Worm (Caenorhabditis elegans) whole organism, L1 larva: Measurements from ENCODE around the gene ZK1290.7.

Source experiments
- C16A3.4 ChIP-seq: fragments of 150-350 bp; optimal IDR thresholded peaks from 2 replicates; lab custom pipeline; 2014; ENCODE audit warnings: missing biosample characterization, missing genetic modification characterization
- C34B4.2 ChIP-seq: sonication (generic microtip); optimal IDR thresholded peaks from 2 replicates; lab custom pipeline; 2017; ENCODE audit warnings: mild to moderate bottlenecking, missing genetic modification characterization, missing compliant biosample characterization
- aha-1 ChIP-seq: fragments of 150-350 bp; optimal IDR thresholded peaks from 2 replicates; lab custom pipeline; 2014; ENCODE audit warnings: missing biosample characterization, missing genetic modification characterization
- alr-1 ChIP-seq: fragments of 200-800 bp; sonication (Bioruptor generic); optimal IDR thresholded peaks from 2 replicates; lab custom pipeline; 2018; ENCODE audit warnings: borderline replicate concordance, mild to moderate bottlenecking, missing genetic modification characterization, missing compliant biosample characterization
- aly-2 ChIP-seq: fragments of 150-350 bp; optimal IDR thresholded peaks from 2 replicates; lab custom pipeline; 2014; ENCODE audit warnings: missing biosample characterization, missing genetic modification characterization
- blmp-1 ChIP-seq: fragments of 150-350 bp; optimal IDR thresholded peaks from 2 replicates; lab custom pipeline; 2014; ENCODE audit warnings: missing biosample characterization, missing genetic modification characterization
- ceh-63 ChIP-seq: fragments of 200-800 bp; sonication (Bioruptor generic); optimal IDR thresholded peaks from 2 replicates; lab custom pipeline; 2018; ENCODE audit warnings: mild to moderate bottlenecking, missing genetic modification characterization, missing compliant biosample characterization
- ceh-90 ChIP-seq: sonication (generic microtip); optimal IDR thresholded peaks from 2 replicates; lab custom pipeline; 2016; ENCODE audit warnings: missing genetic modification characterization, missing compliant biosample characterization
- ces-1 ChIP-seq: fragments of 150-350 bp; optimal IDR thresholded peaks from 2 replicates; lab custom pipeline; 2014; ENCODE audit warnings: missing biosample characterization, missing genetic modification reagents, missing genetic modification characterization
- efl-1 ChIP-seq, 4 experiments: fragments of 150-350 bp; optimal IDR thresholded peaks in 3 of 4; peaks in 1 of 4; 1 replicate in 1 of 4; 2 replicates in 3 of 4; lab custom pipeline; 2014; ENCODE audit warnings: missing biosample characterization in 2 of 4, missing genetic modification characterization in 2 of 4, missing genetic modification reagents in 2 of 4
- egl-27 ChIP-seq, 2 experiments: fragments of 150-350 bp in 1 of 2; sonication (generic microtip); optimal IDR thresholded peaks; 3 replicates each; lab custom pipeline; 2017 to 2018; ENCODE audit warnings: missing biosample characterization in 2 of 2, missing genetic modification characterization in 2 of 2, missing genetic modification reagents in 2 of 2
- elt-3 ChIP-seq, 6 experiments: fragments of 150-350 bp in 1 of 6; sonication (generic microtip); optimal IDR thresholded peaks; 2 replicates each; lab custom pipeline; 2017 to 2018; ENCODE audit warnings: missing biosample characterization in 6 of 6, missing genetic modification characterization in 6 of 6, inconsistent platforms in 1 of 6
- fkh-4 ChIP-seq: sonication (generic microtip); optimal IDR thresholded peaks from 2 replicates; lab custom pipeline; 2016; ENCODE audit warnings: missing compliant biosample characterization, missing genetic modification characterization, borderline replicate concordance
- fos-1 ChIP-seq: fragments of 150-350 bp; optimal IDR thresholded peaks from 2 replicates; lab custom pipeline; 2014; ENCODE audit warnings: missing biosample characterization, missing genetic modification characterization
- grh-1 ChIP-seq: fragments of 200-800 bp; sonication (Bioruptor generic); IDR thresholded peaks from 2 replicates; pipeline ENCODE4 v1.3.6; 2022; ENCODE audit warnings: missing genetic modification reagents, missing genetic modification characterization, missing compliant biosample characterization
- hlh-17 ChIP-seq: fragments of 200-800 bp; sonication (Bioruptor generic); optimal IDR thresholded peaks from 2 replicates; lab custom pipeline; 2018; ENCODE audit warnings: missing genetic modification characterization, mild to moderate bottlenecking, missing compliant biosample characterization, moderate library complexity, borderline replicate concordance
- isw-1 ChIP-seq: fragments of 200-800 bp; sonication (Bioruptor generic); IDR thresholded peaks from 2 replicates; pipeline ENCODE4 v1.3.6; 2022; ENCODE audit warnings: missing genetic modification characterization, missing compliant biosample characterization
- jun-1 ChIP-seq: fragments of 150-350 bp; optimal IDR thresholded peaks from 2 replicates; lab custom pipeline; 2014; ENCODE audit warnings: missing biosample characterization, missing genetic modification reagents, missing genetic modification characterization
- lin-15B ChIP-seq: fragments of 150-350 bp; sonication (generic microtip); optimal IDR thresholded peaks from 3 replicates; lab custom pipeline; 2014; ENCODE audit warnings: missing biosample characterization, missing genetic modification characterization
- lin-39 ChIP-seq: fragments of 150-350 bp; optimal IDR thresholded peaks from 2 replicates; lab custom pipeline; 2014; ENCODE audit warnings: missing biosample characterization, missing genetic modification reagents, missing genetic modification characterization
- lir-3 ChIP-seq: sonication (generic microtip); optimal IDR thresholded peaks from 2 replicates; lab custom pipeline; 2016; ENCODE audit warnings: mild to moderate bottlenecking, missing genetic modification characterization, moderate library complexity, missing compliant biosample characterization; ENCODE audit not compliant: poor library complexity
- mab-9 ChIP-seq: fragments of 200-800 bp; sonication (Bioruptor generic); IDR thresholded peaks from 2 replicates; pipeline ENCODE4 v1.3.6; 2022; ENCODE audit warnings: missing genetic modification reagents, missing genetic modification characterization, missing compliant biosample characterization
- mef-2 ChIP-seq: fragments of 150-350 bp; optimal IDR thresholded peaks from 2 replicates; lab custom pipeline; 2014; ENCODE audit warnings: missing biosample characterization, missing genetic modification characterization
- mep-1 ChIP-seq: fragments of 150-350 bp; optimal IDR thresholded peaks from 2 replicates; lab custom pipeline; 2014; ENCODE audit warnings: missing biosample characterization, missing genetic modification characterization
- nhr-12 ChIP-seq: sonication (generic microtip); optimal IDR thresholded peaks from 2 replicates; lab custom pipeline; 2017; ENCODE audit warnings: missing biosample characterization, missing genetic modification characterization
- nhr-19 ChIP-seq: fragments of 200-800 bp; sonication (Bioruptor generic); conservative IDR thresholded peaks from 2 replicates; pipeline ENCODE4 v1.3.6; 2022; ENCODE audit warnings: missing genetic modification characterization, missing compliant biosample characterization
- nhr-20 ChIP-seq: sonication (generic microtip); optimal IDR thresholded peaks from 2 replicates; lab custom pipeline; 2016; ENCODE audit warnings: mild to moderate bottlenecking, missing genetic modification characterization, missing compliant biosample characterization
- nhr-28 ChIP-seq: fragments of 150-350 bp; optimal IDR thresholded peaks from 2 replicates; lab custom pipeline; 2014; ENCODE audit warnings: missing biosample characterization, missing genetic modification characterization
- nhr-47 ChIP-seq: sonication (generic microtip); optimal IDR thresholded peaks from 2 replicates; lab custom pipeline; 2016; ENCODE audit warnings: mild to moderate bottlenecking, missing genetic modification characterization, moderate library complexity, missing compliant biosample characterization
- nhr-77 ChIP-seq: fragments of 150-350 bp; optimal IDR thresholded peaks from 2 replicates; lab custom pipeline; 2014; ENCODE audit warnings: missing biosample characterization, missing genetic modification characterization
- nhr-90 ChIP-seq: sonication (generic microtip); optimal IDR thresholded peaks from 2 replicates; lab custom pipeline; 2016; ENCODE audit warnings: mild to moderate bottlenecking, missing genetic modification characterization, missing compliant biosample characterization; ENCODE audit not compliant: poor library complexity
- pag-3 ChIP-seq: sonication (generic microtip); optimal IDR thresholded peaks from 2 replicates; lab custom pipeline; 2017; ENCODE audit warnings: missing genetic modification characterization, mild to moderate bottlenecking, missing compliant biosample characterization, antibody characterized with exemption, borderline replicate concordance; ENCODE audit not compliant: insufficient read depth
- pax-3 ChIP-seq: fragments of 200-800 bp; sonication (Bioruptor generic); optimal IDR thresholded peaks from 2 replicates; lab custom pipeline; 2018; ENCODE audit warnings: mild to moderate bottlenecking, missing genetic modification characterization, moderate library complexity, missing compliant biosample characterization
- pqm-1 ChIP-seq: sonication (generic microtip); optimal IDR thresholded peaks from 3 replicates; lab custom pipeline; 2017; ENCODE audit warnings: missing biosample characterization, missing genetic modification characterization
- skn-1 ChIP-seq: fragments of 150-350 bp; optimal IDR thresholded peaks from 2 replicates; lab custom pipeline; 2014; ENCODE audit warnings: missing biosample characterization, missing genetic modification characterization
- snpc-4 ChIP-seq: fragments of 150-350 bp; optimal IDR thresholded peaks from 2 replicates; lab custom pipeline; 2014; ENCODE audit warnings: missing biosample characterization, missing genetic modification characterization
- sox-4 ChIP-seq: sonication (generic microtip); optimal IDR thresholded peaks from 2 replicates; lab custom pipeline; 2016; ENCODE audit warnings: missing genetic modification characterization, missing compliant biosample characterization
- sptf-1 ChIP-seq: fragments of 150-350 bp; optimal IDR thresholded peaks from 2 replicates; lab custom pipeline; 2014; ENCODE audit warnings: missing biosample characterization, missing genetic modification characterization
- sup-37 ChIP-seq: fragments of 200-800 bp; sonication (Bioruptor generic); optimal IDR thresholded peaks from 2 replicates; lab custom pipeline; 2018; ENCODE audit warnings: mild to moderate bottlenecking, missing genetic modification characterization, missing compliant biosample characterization
- tlp-1 ChIP-seq: fragments of 150-350 bp; optimal IDR thresholded peaks from 2 replicates; lab custom pipeline; 2014; ENCODE audit warnings: missing biosample characterization, missing genetic modification characterization
- unc-130 ChIP-seq: fragments of 150-350 bp; optimal IDR thresholded peaks from 2 replicates; lab custom pipeline; 2017; ENCODE audit warnings: missing biosample characterization, missing genetic modification characterization, inconsistent platforms
- unc-30 ChIP-seq: sonication (generic microtip); optimal IDR thresholded peaks from 2 replicates; lab custom pipeline; 2017; ENCODE audit warnings: missing biosample characterization, missing genetic modification characterization
- unc-62 ChIP-seq: fragments of 150-350 bp; optimal IDR thresholded peaks from 2 replicates; lab custom pipeline; 2014; ENCODE audit warnings: missing biosample characterization, missing genetic modification reagents, missing genetic modification characterization
- unc-86 ChIP-seq: sonication (generic microtip); optimal IDR thresholded peaks from 2 replicates; lab custom pipeline; 2016; ENCODE audit warnings: missing genetic modification characterization, missing compliant biosample characterization
- vab-15 ChIP-seq: sonication (generic microtip); optimal IDR thresholded peaks from 2 replicates; lab custom pipeline; 2017; ENCODE audit warnings: missing genotype, mild to moderate bottlenecking, missing genetic modification characterization, missing compliant biosample characterization
- xbp-1 ChIP-seq: sonication (generic microtip); optimal IDR thresholded peaks from 2 replicates; lab custom pipeline; 2016; ENCODE audit warnings: missing genetic modification characterization, missing compliant biosample characterization
- zag-1 ChIP-seq: fragments of 150-350 bp; optimal IDR thresholded peaks from 2 replicates; lab custom pipeline; 2014; ENCODE audit warnings: missing biosample characterization, missing genetic modification characterization
- zip-4 ChIP-seq: fragments of 200-800 bp; sonication (Bioruptor generic); optimal IDR thresholded peaks from 2 replicates; lab custom pipeline; 2018; ENCODE audit warnings: mild to moderate bottlenecking, missing genetic modification characterization, moderate library complexity, missing compliant biosample characterization
- ztf-4 ChIP-seq: fragments of 150-350 bp; optimal IDR thresholded peaks from 2 replicates; lab custom pipeline; 2014; ENCODE audit warnings: missing biosample characterization, missing genetic modification characterization

The ZK1290.7 gene

ce11 chrII:7529078-7529683 is 3.8 kb upstream of the ZK1290.7 start, which contains the start of gene ZK1290.5 (continued):
- TF ChIP-seq nhr-47 (tag; lab: Kevin White, UChicago) = peak; percentile 86
- peak; percentile 92 for TF ChIP-seq nhr-19 (GFP tag; lab: Robert Waterston, UW)
- peak; percentile 91 for TF ChIP-seq nhr-77 (tag; lab: Kevin White, UChicago)

ce11 chrII:7528210-7528609 is 2.9 kb upstream of the ZK1290.7 start:
- TF ChIP-seq grh-1 (GFP tag; lab: Robert Waterston, UW) (peak; percentile 84), unc-62 (GFP tag; lab: Kevin White, UChicago) (no peak), egl-27 (tag; optimal IDR thresholded peaks at IDR 0.05; lab: Kevin White, UChicago) (no peak), sptf-1 (tag; lab: Kevin White, UChicago) (no peak), unc-30 (no peak), sup-37 (GFP tag; lab: Kevin White, UChicago) (no peak), elt-3 (tag; optimal IDR thresholded peaks at IDR 0.05; lab: Kevin White, UChicago) (peak in 2 of 6 experiments; percentile 92 to 95), zip-4 (no peak), hlh-17 (no peak), isw-1 (no peak), jun-1 (tag; lab: Kevin White, UChicago) (no peak), ceh-90 (tag; lab: Kevin White, UChicago) (no peak), C16A3.4 (tag; lab: Kevin White, UChicago) (peak; percentile 24), pqm-1 (no peak), aha-1 (no peak), C34B4.2 (tag; lab: Kevin White, UChicago) (no peak), pax-3 (tag; lab: Kevin White, UChicago) (peak; percentile 48), unc-86 (no peak), nhr-77 (tag; lab: Kevin White, UChicago) (no peak), lin-15B (tag; lab: Kevin White, UChicago) (no peak), aly-2 (tag; lab: Kevin White, UChicago) (no peak), lir-3 (tag; lab: Kevin White, UChicago) (peak; percentile 31), xbp-1 (tag; lab: Kevin White, UChicago) (no peak), nhr-90 (peak; percentile 82), mep-1 (tag; lab: Kevin White, UChicago) (peak; percentile 23), unc-130 (tag; lab: Kevin White, UChicago) (peak; percentile 64), ceh-63 (GFP tag; lab: Kevin White, UChicago) (no peak), pag-3 (tag; lab: Kevin White, UChicago) (no peak), nhr-20 (tag; lab: Kevin White, UChicago) (peak; percentile 89), lin-39 (no peak), nhr-28 (tag; lab: Kevin White, UChicago) (no peak), nhr-12 (tag; lab: Kevin White, UChicago) (no peak), fos-1 (tag; lab: Kevin White, UChicago) (no peak), mef-2 (no peak), mab-9 (GFP tag; lab: Robert Waterston, UW) (no peak), blmp-1 (peak; percentile 98), tlp-1 (tag; lab: Kevin White, UChicago) (no peak), alr-1 (tag; lab: Kevin White, UChicago) (no peak), sox-4 (tag; lab: Kevin White, UChicago) (no peak), ces-1 (GFP tag; lab: Kevin White, UChicago) (no peak), skn-1 (tag; lab: Kevin White, UChicago) (no peak), nhr-47 (tag; lab: Kevin White, UChicago) (no peak), efl-1 (optimal IDR thresholded peaks at IDR 0.05; lab: Kevin White, UChicago) (peak in 1 of 2 experiments; percentile 8), efl-1 (GFP tag; optimal IDR thresholded peaks at IDR 0.05 in 1 of 2; lab: Kevin White, UChicago) (peak in 1 of 2 experiments; percentile 91), ztf-4 (tag; lab: Kevin White, UChicago) (peak; percentile 42), snpc-4 (no peak), zag-1 (no peak), vab-15 (tag; lab: Kevin White, UChicago) (peak; percentile 29), fkh-4 (tag; lab: Kevin White, UChicago) (no peak)
